Worm (Caenorhabditis elegans): ENCODE measurements around the gene B0336.13.
A peak's percentile ranks its signal among the peaks of the same experiment; 100 is the strongest.

Gene B0336.13

ce11 chrIII:5715467-5715866, 21.6 kb downstream of the B0336.13 start (continued):
- TF ChIP-seq F49E8.2 (tag; optimal IDR thresholded peaks at IDR 0.05; ENCODE audit: borderline replicate concordance) (no peak), daf-19 (GFP tag; conservative IDR thresholded peaks at IDR 0.05) (no peak), nhr-77 (tag; optimal IDR thresholded peaks at IDR 0.05) (peak; percentile 46)

- TF ChIP-seq lir-3 (tag; optimal IDR thresholded peaks at IDR 0.05) (no peak), mep-1 (tag; optimal IDR thresholded peaks at IDR 0.05) (no peak), dmd-6 (GFP tag; IDR thresholded peaks at IDR 0.05) (no peak), ces-1 (GFP tag; optimal IDR thresholded peaks at IDR 0.05) (no peak), php-3 (GFP tag; IDR thresholded peaks at IDR 0.05) (no peak), ama-1 (optimal IDR thresholded peaks at IDR 0.05) (peak; percentile 67), unc-62 (GFP tag; optimal IDR thresholded peaks at IDR 0.05 in 1 of 2) (peak in 1 of 2 experiments; percentile 85), unc-62 (tag; optimal IDR thresholded peaks at IDR 0.05) (no peak), nhr-111 (GFP tag; optimal IDR thresholded peaks at IDR 0.05) (no peak), zfp-2 (tag; optimal IDR thresholded peaks at IDR 0.05) (no peak), Y75B8A.6 (GFP tag; IDR thresholded peaks at IDR 0.05) (no peak), mdt-29 (GFP tag; IDR thresholded peaks at IDR 0.05) (no peak), Y105C5A.15 (GFP tag; IDR thresholded peaks at IDR 0.05) (0 out of 2 replicates have a peak, but pooled peaks have one; percentile 35), Y48G9A.11 (GFP tag; IDR thresholded peaks at IDR 0.05) (no peak), daf-19 (GFP tag; conservative IDR thresholded peaks at IDR 0.05) (peak; percentile 64; the same call in 1 of the 2 replicates), ztf-11 (tag; optimal IDR thresholded peaks at IDR 0.05) (no peak), nhr-41 (GFP tag; IDR thresholded peaks at IDR 0.05) (no peak), rbr-2 (tag; optimal IDR thresholded peaks at IDR 0.05) (no peak), skn-1 (tag; optimal IDR thresholded peaks at IDR 0.05) (no peak), duxl-1 (tag; optimal IDR thresholded peaks at IDR 0.05; ENCODE audit: poor library complexity) (no peak), spr-3 (GFP tag; optimal IDR thresholded peaks at IDR 0.05) (no peak), F44E2.7 (GFP tag; IDR thresholded peaks at IDR 0.05) (no peak)
Observed at ce11 chrIII:5717173-5717748, 23.4 kb downstream of the B0336.13 start.

- TF ChIP-seq dmd-9 (GFP tag; IDR thresholded peaks at IDR 0.05) (no peak), nhr-11 (tag; optimal IDR thresholded peaks at IDR 0.05) (no peak), ceh-44 (GFP tag; IDR thresholded peaks at IDR 0.05) (no peak), ces-1 (GFP tag; optimal IDR thresholded peaks at IDR 0.05) (no peak), F49E8.2 (tag; optimal IDR thresholded peaks at IDR 0.05; ENCODE audit: borderline replicate concordance) (no peak), rbr-2 (tag; optimal IDR thresholded peaks at IDR 0.05) (no peak)
Observed at ce11 chrIII:5718385-5718784, 24.5 kb downstream of the B0336.13 start.

ce11 chrIII:5719105-5719831, 25.4 kb downstream of the B0336.13 start:
- TF ChIP-seq snpc-1.2 (GFP tag; IDR thresholded peaks at IDR 0.05) (no peak), tra-1 (GFP tag; IDR thresholded peaks at IDR 0.05) (no peak), unc-62 (GFP tag; optimal IDR thresholded peaks at IDR 0.05 in 1 of 2) (peak in 1 of 2 experiments; percentile 13), unc-62 (tag; optimal IDR thresholded peaks at IDR 0.05) (no peak), R02D3.7 (tag; optimal IDR thresholded peaks at IDR 0.05) (no peak), lin-15B (tag; optimal IDR thresholded peaks at IDR 0.05) (no peak), aha-1 (tag) (peak; percentile 93)

ce11 chrIII:5719832-5720194, 26.0 kb downstream of the B0336.13 start:
- TF ChIP-seq Y48G9A.11 (GFP tag; IDR thresholded peaks at IDR 0.05) (peak; percentile 50; the same call in 1 of the 2 replicates), ctbp-1 (GFP tag; IDR thresholded peaks at IDR 0.05) (no peak), dpl-1 (GFP tag; optimal IDR thresholded peaks at IDR 0.05) (peak; percentile 18), lin-38 (GFP tag; IDR thresholded peaks at IDR 0.05) (peak; percentile 58), mes-2 (tag; optimal IDR thresholded peaks at IDR 0.05; ENCODE audit: poor library complexity, severe bottlenecking) (peak; percentile 35), F49E8.2 (tag; optimal IDR thresholded peaks at IDR 0.05; ENCODE audit: borderline replicate concordance) (peak; percentile 62), R02D3.7 (tag; optimal IDR thresholded peaks at IDR 0.05) (no peak), nhr-25 (tag; optimal IDR thresholded peaks at IDR 0.05; ENCODE audit: borderline replicate concordance, insufficient read depth) (no peak)
